Worm (Caenorhabditis elegans) whole organism, L4/young adult: Measurements from ENCODE around the gene acp-6.

ENCODE experiments used
- W03F9.2 ChIP-seq: fragments of 150-350 bp; optimal IDR thresholded peaks from 2 replicates; lab custom pipeline; 2014; ENCODE audit warnings: missing biosample characterization, missing genetic modification characterization
- dao-5 ChIP-seq: sonication (generic microtip); optimal IDR thresholded peaks from 2 replicates; lab custom pipeline; 2016; ENCODE audit warnings: missing genotype, missing genetic modification characterization, moderate library complexity, missing compliant biosample characterization
- him-1 ChIP-seq: sonication (generic microtip); optimal IDR thresholded peaks from 2 replicates; lab custom pipeline; 2016; ENCODE audit warnings: missing genotype, missing genetic modification reagents, missing genetic modification characterization, missing compliant biosample characterization

DNA sequence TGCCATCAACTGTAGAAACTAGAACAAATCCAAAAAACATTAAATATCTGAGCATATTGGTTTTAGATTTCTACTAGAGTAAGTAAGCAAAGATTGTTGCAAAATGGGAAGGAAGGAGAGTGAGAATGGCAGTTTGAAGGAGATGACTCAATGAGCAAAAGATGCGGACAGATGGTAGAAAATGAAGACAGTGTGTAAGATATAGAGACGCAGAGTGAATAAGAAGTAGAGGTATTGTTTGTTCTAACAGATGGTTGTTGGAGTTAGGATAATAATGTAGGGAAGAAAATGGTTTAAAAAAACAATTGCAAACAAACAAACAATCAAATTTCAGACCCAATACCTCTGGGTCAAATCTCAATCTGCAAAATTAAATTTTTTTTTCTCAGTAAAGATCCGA is 45.3 kb upstream of the acp-6 start, which contains the start of gene tmed-13:
- no peak for TF ChIP-seq W03F9.2 (tag; lab: Kevin White, UChicago)
- no peak for TF ChIP-seq him-1 (tag; lab: Kevin White, UChicago)
- no peak for TF ChIP-seq dao-5 (tag; lab: Kevin White, UChicago)
